Fruit fly (Drosophila melanogaster) whole organism, adult: ENCODE results near the gene CG17162.

ENCODE experiments used
- CG11617 ChIP-seq: fragments of 200-800 bp; sonication (Bioruptor generic); optimal IDR thresholded peaks from 2 replicates; lab custom pipeline; 2017; ENCODE audit warnings: mild to moderate bottlenecking, missing biosample characterization, missing genetic modification reagents, missing genetic modification characterization
- CG12768 ChIP-seq: fragments of 200-800 bp; sonication (Bioruptor generic); optimal IDR thresholded peaks from 2 replicates; lab custom pipeline; 2017; ENCODE audit warnings: missing biosample characterization, missing genetic modification characterization, mild to moderate bottlenecking, moderate library complexity, missing genetic modification reagents
- CG14711 ChIP-seq: fragments of 200-800 bp; sonication (Bioruptor generic); optimal IDR thresholded peaks from 2 replicates; lab custom pipeline; 2018; ENCODE audit warnings: missing biosample characterization, mild to moderate bottlenecking, missing genetic modification characterization, moderate library complexity
- CG1620 ChIP-seq: fragments of 200-800 bp; sonication (Bioruptor generic); optimal IDR thresholded peaks from 2 replicates; lab custom pipeline; 2016; ENCODE audit warnings: missing biosample characterization, missing genetic modification characterization
- CG33017 ChIP-seq: fragments of 200-800 bp; sonication (Bioruptor generic); optimal IDR thresholded peaks from 2 replicates; lab custom pipeline; 2018; ENCODE audit warnings: missing biosample characterization, mild to moderate bottlenecking, missing genetic modification characterization, moderate library complexity
- CG5204 ChIP-seq: fragments of 200-800 bp; sonication (Bioruptor generic); optimal IDR thresholded peaks from 2 replicates; lab custom pipeline; 2016; ENCODE audit warnings: missing biosample characterization, missing genetic modification characterization
- CG7045 ChIP-seq: fragments of 200-800 bp; sonication (Bioruptor generic); optimal IDR thresholded peaks from 2 replicates; lab custom pipeline; 2017; ENCODE audit warnings: missing biosample characterization, mild to moderate bottlenecking, missing genetic modification characterization
- CG7101 ChIP-seq: fragments of 200-800 bp; sonication (Bioruptor generic); optimal IDR thresholded peaks from 2 replicates; lab custom pipeline; 2018; ENCODE audit warnings: missing biosample characterization, mild to moderate bottlenecking, missing genetic modification characterization, moderate library complexity
- Crg-1 ChIP-seq: fragments of 200-800 bp; sonication (Bioruptor generic); optimal IDR thresholded peaks from 2 replicates; lab custom pipeline; 2016; ENCODE audit warnings: missing biosample characterization, missing genetic modification characterization
- Hr96 ChIP-seq: fragments of 200-800 bp; sonication (Bioruptor generic); optimal IDR thresholded peaks from 2 replicates; lab custom pipeline; 2016; ENCODE audit warnings: missing biosample characterization, missing genetic modification characterization
- Mnt ChIP-seq: fragments of 200-800 bp; sonication (Bioruptor generic); optimal IDR thresholded peaks from 2 replicates; lab custom pipeline; 2016; ENCODE audit warnings: missing biosample characterization, mild to moderate bottlenecking, missing genetic modification characterization
- bab1 ChIP-seq: fragments of 200-800 bp; sonication (Bioruptor generic); optimal IDR thresholded peaks from 3 replicates; lab custom pipeline; 2019; ENCODE audit warnings: missing biosample characterization, mild to moderate bottlenecking, missing genetic modification characterization, moderate library complexity
- cic ChIP-seq: fragments of 200-800 bp; sonication (Bioruptor generic); optimal IDR thresholded peaks from 2 replicates; lab custom pipeline; 2017; ENCODE audit warnings: missing biosample characterization, mild to moderate bottlenecking, missing genetic modification characterization, moderate library complexity
- cnc ChIP-seq, 2 experiments: fragments of >200 bp; optimal IDR thresholded peaks; 2 replicates each; lab custom pipeline; 2017
- kay ChIP-seq: fragments of 200-800 bp; sonication (Bioruptor generic); peaks from one replicate; lab custom pipeline; 2016; ENCODE audit warnings: missing biosample characterization, missing genetic modification characterization, borderline replicate concordance
- ovo ChIP-seq: fragments of 200-800 bp; sonication (Bioruptor generic); optimal IDR thresholded peaks from 2 replicates; lab custom pipeline; 2016; ENCODE audit warnings: missing biosample characterization, missing genetic modification characterization
- pad ChIP-seq: fragments of 200-800 bp; sonication (Bioruptor generic); optimal IDR thresholded peaks from 3 replicates; lab custom pipeline; 2017; ENCODE audit warnings: missing biosample characterization, missing genetic modification characterization, mild to moderate bottlenecking, moderate library complexity, missing genetic modification reagents
- tj ChIP-seq: fragments of 200-800 bp; sonication (Bioruptor generic); optimal IDR thresholded peaks from 3 replicates; lab custom pipeline; 2017; ENCODE audit warnings: missing biosample characterization, mild to moderate bottlenecking, missing genetic modification characterization, moderate library complexity
- toe ChIP-seq: fragments of 200-800 bp; sonication (Bioruptor generic); optimal IDR thresholded peaks from 2 replicates; lab custom pipeline; 2016; ENCODE audit warnings: missing biosample characterization, missing genetic modification characterization

The CG17162 gene

dm6 chrX:23096117-23096817 lies at the start of gene CG17162:
Gene CG17162, minus strand, starts transcription at chrX:23096735.
- TF ChIP-seq cic (GFP tag; lab: Kevin White, UChicago) (no peak), cnc (optimal IDR thresholded peaks at IDR 0.05; lab: Kevin White, UChicago) (no peak), pad (GFP tag; lab: Kevin White, UChicago) (peak; percentile 25), ovo (GFP tag; lab: Kevin White, UChicago) (peak; percentile 20), CG14711 (tag; lab: Kevin White, UChicago) (no peak), bab1 (GFP tag; lab: Kevin White, UChicago) (peak; percentile 25), CG11617 (GFP tag; lab: Kevin White, UChicago) (no peak), toe (GFP tag; lab: Kevin White, UChicago) (no peak), Mnt (GFP tag; lab: Kevin White, UChicago) (no peak), CG1620 (no peak), kay (GFP tag; lab: Kevin White, UChicago) (no peak), CG12768 (GFP tag; lab: Kevin White, UChicago) (no peak), Hr96 (GFP tag; lab: Kevin White, UChicago) (no peak), Crg-1 (GFP tag; lab: Kevin White, UChicago) (no peak), CG5204 (no peak), tj (GFP tag; lab: Kevin White, UChicago) (no peak)

dm6 chrX:23105692-23106091 lies 9.2 kb upstream of the CG17162 start, which contains the start of gene ATbp:
Gene ATbp, plus strand, starts transcription at chrX:23106003.
- TF ChIP-seq ovo (GFP tag; lab: Kevin White, UChicago) (peak; percentile 4), kay (GFP tag; lab: Kevin White, UChicago) (peak; percentile 69), toe (GFP tag; lab: Kevin White, UChicago) (peak; percentile 48), CG33017 (tag; lab: Kevin White, UChicago) (no peak)

- no peak for TF ChIP-seq CG7045 (GFP tag; lab: Kevin White, UChicago)
- TF ChIP-seq CG1620: peak; percentile 7
These were observed 715 bp upstream of the CG17162 start for dm6 chrX:23097250-23097649.

- TF ChIP-seq pad (GFP tag; lab: Kevin White, UChicago) (no peak), tj (GFP tag; lab: Kevin White, UChicago) (no peak), cnc (optimal IDR thresholded peaks at IDR 0.05; lab: Kevin White, UChicago) (no peak), cic (GFP tag; lab: Kevin White, UChicago) (no peak), Hr96 (GFP tag; lab: Kevin White, UChicago) (no peak), ovo (GFP tag; lab: Kevin White, UChicago) (no peak), CG11617 (GFP tag; lab: Kevin White, UChicago) (no peak), kay (GFP tag; lab: Kevin White, UChicago) (no peak), CG7101 (tag; lab: Kevin White, UChicago) (no peak), Mnt (GFP tag; lab: Kevin White, UChicago) (no peak), bab1 (GFP tag; lab: Kevin White, UChicago) (no peak), CG14711 (tag; lab: Kevin White, UChicago) (no peak)
These were observed 239 bp upstream of the CG17162 start for dm6 chrX:23096818-23097129.

- TF ChIP-seq Crg-1 (GFP tag; lab: Kevin White, UChicago) (no peak), CG7045 (GFP tag; lab: Kevin White, UChicago) (no peak), CG12768 (GFP tag; lab: Kevin White, UChicago) (no peak), Hr96 (GFP tag; lab: Kevin White, UChicago) (no peak), kay (GFP tag; lab: Kevin White, UChicago) (no peak), Mnt (GFP tag; lab: Kevin White, UChicago) (no peak), ovo (GFP tag; lab: Kevin White, UChicago) (no peak), CG11617 (GFP tag; lab: Kevin White, UChicago) (no peak), tj (GFP tag; lab: Kevin White, UChicago) (no peak)
These were observed 4.0 kb downstream of the CG17162 start, which contains the start of gene CG17159 for dm6 chrX:23092531-23092930. Gene CG17159, minus strand, starts transcription at chrX:23092631.

- TF ChIP-seq CG11617 (GFP tag; lab: Kevin White, UChicago) (no peak), kay (GFP tag; lab: Kevin White, UChicago) (no peak), Hr96 (GFP tag; lab: Kevin White, UChicago) (no peak), CG5204 (no peak), bab1 (GFP tag; lab: Kevin White, UChicago) (no peak)
These were observed 4.7 kb downstream of the CG17162 start for dm6 chrX:23091811-23092210.

dm6 chrX:23091289-23091688 lies 5.2 kb downstream of the CG17162 start:
- TF ChIP-seq tj (GFP tag; lab: Kevin White, UChicago): no peak
- TF ChIP-seq CG7101 (tag; lab: Kevin White, UChicago): no peak
- no peak for TF ChIP-seq CG11617 (GFP tag; lab: Kevin White, UChicago)
- TF ChIP-seq Mnt (GFP tag; lab: Kevin White, UChicago): no peak
- TF ChIP-seq CG14711 (tag; lab: Kevin White, UChicago): no peak
- TF ChIP-seq bab1 (GFP tag; lab: Kevin White, UChicago): no peak
- TF ChIP-seq ovo (GFP tag; lab: Kevin White, UChicago): no peak
- no peak for TF ChIP-seq CG5204
